Worm (Caenorhabditis elegans): ENCODE measurements around the gene srg-21.

DNA sequence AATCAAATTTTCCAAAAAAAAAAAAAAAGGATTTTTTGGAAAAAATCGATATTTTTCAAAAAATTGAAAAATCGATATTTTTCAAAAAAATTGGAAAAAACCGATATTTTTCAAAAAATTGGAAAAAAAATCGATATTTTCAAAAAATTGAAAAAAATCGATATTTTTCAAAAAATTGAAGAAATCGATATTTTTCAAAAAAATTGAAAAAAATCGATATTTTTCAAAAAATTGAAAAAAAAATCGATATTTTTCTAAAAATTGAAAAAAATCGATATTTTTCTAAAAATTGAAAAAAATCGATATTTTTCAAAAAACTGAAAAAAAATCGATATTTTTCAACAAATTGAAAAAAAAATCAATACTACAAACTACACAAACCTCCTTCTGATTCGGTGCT is 27.2 kb downstream of the srg-21 start:
- TF ChIP-seq flt-1 (GFP tag; IDR thresholded peaks at IDR 0.05) = no peak
- TF ChIP-seq F13C5.2 (tag; optimal IDR thresholded peaks at IDR 0.05) = no peak
- no peak for TF ChIP-seq ama-1 (optimal IDR thresholded peaks at IDR 0.05)
- TF ChIP-seq B0310.2 (tag; optimal IDR thresholded peaks at IDR 0.05) = no peak
- no peak for TF ChIP-seq ets-7 (tag; optimal IDR thresholded peaks at IDR 0.05)
- TF ChIP-seq ceh-36 (tag; optimal IDR thresholded peaks at IDR 0.05) = no peak
- no peak for TF ChIP-seq hnd-1 (tag; optimal IDR thresholded peaks at IDR 0.05)
- no peak for TF ChIP-seq scrt-1 (GFP tag; IDR thresholded peaks at IDR 0.05)
- TF ChIP-seq ceh-13 (GFP tag; optimal IDR thresholded peaks at IDR 0.05) = no peak
- TF ChIP-seq pes-1 (GFP tag; IDR thresholded peaks at IDR 0.05) = no peak
- no peak for TF ChIP-seq tra-4 (tag; optimal IDR thresholded peaks at IDR 0.05)
- no peak for TF ChIP-seq aly-1 (tag; optimal IDR thresholded peaks at IDR 0.05)
- TF ChIP-seq sea-1 (GFP tag; conservative IDR thresholded peaks at IDR 0.05) = no peak
- no peak for TF ChIP-seq hmbx-1 (tag; optimal IDR thresholded peaks at IDR 0.05)
